Worm (Caenorhabditis elegans) whole organism, L4 larva: Measurements from ENCODE around the gene trcs-2.

Experiments
- D1046.2 ChIP-seq: fragments of 200-800 bp; sonication (Bioruptor generic); IDR thresholded peaks from 2 replicates; pipeline ENCODE4 v1.3.6; 2022; ENCODE audit warnings: missing genetic modification characterization, missing compliant biosample characterization
- F10B5.3 ChIP-seq: sonication (generic microtip); optimal IDR thresholded peaks from 2 replicates; lab custom pipeline; 2016; ENCODE audit warnings: mild to moderate bottlenecking, missing genetic modification characterization, missing compliant biosample characterization
- F49E8.2 ChIP-seq: sonication (generic microtip); optimal IDR thresholded peaks from 2 replicates; lab custom pipeline; 2016; ENCODE audit warnings: missing compliant biosample characterization, mild to moderate bottlenecking, missing genetic modification characterization, borderline replicate concordance
- T20F7.1 ChIP-seq: fragments of 200-800 bp; sonication (Bioruptor generic); optimal IDR thresholded peaks from 2 replicates; lab custom pipeline; 2018; ENCODE audit warnings: mild to moderate bottlenecking, missing genetic modification characterization, missing compliant biosample characterization
- Y5F2A.4 ChIP-seq: fragments of 200-800 bp; sonication (Bioruptor generic); optimal IDR thresholded peaks from 2 replicates; lab custom pipeline; 2018; ENCODE audit warnings: mild to moderate bottlenecking, missing genetic modification characterization, missing compliant biosample characterization
- Y75B8A.6 ChIP-seq: fragments of 200-800 bp; sonication (Bioruptor generic); IDR thresholded peaks from 2 replicates; pipeline ENCODE4 v1.3.6; 2022; ENCODE audit warnings: missing genetic modification reagents, missing genetic modification characterization, missing compliant biosample characterization
- ZK337.2 ChIP-seq: fragments of 200-800 bp; sonication (Bioruptor generic); IDR thresholded peaks from 2 replicates; pipeline ENCODE4 v1.3.6; 2022; ENCODE audit warnings: missing genetic modification reagents, missing genetic modification characterization, missing compliant biosample characterization
- aha-1 ChIP-seq: fragments of 150-350 bp; peaks from one replicate; lab custom pipeline; 2014; ENCODE audit warnings: missing biosample characterization, missing genetic modification characterization
- aly-2 ChIP-seq: sonication (generic microtip); optimal IDR thresholded peaks from 2 replicates; lab custom pipeline; 2018; ENCODE audit warnings: missing biosample characterization, missing genetic modification characterization
- ama-1 ChIP-seq: fragments of 150-350 bp; optimal IDR thresholded peaks from 2 replicates; lab custom pipeline; 2014; ENCODE audit warnings: inconsistent platforms, mixed read lengths
- attf-4 ChIP-seq: sonication (generic microtip); optimal IDR thresholded peaks from 3 replicates; lab custom pipeline; 2017; ENCODE audit warnings: missing biosample characterization, missing genetic modification characterization
- ceh-32 ChIP-seq: sonication (generic microtip); optimal IDR thresholded peaks from 2 replicates; lab custom pipeline; 2016; ENCODE audit warnings: mild to moderate bottlenecking, missing genetic modification characterization, missing compliant biosample characterization; ENCODE audit not compliant: poor library complexity
- ceh-62 ChIP-seq: sonication (generic microtip); optimal IDR thresholded peaks from 2 replicates; lab custom pipeline; 2017; ENCODE audit warnings: missing biosample characterization, missing genetic modification characterization
- ces-1 ChIP-seq: fragments of 150-350 bp; sonication (generic microtip); optimal IDR thresholded peaks from 4 replicates; lab custom pipeline; 2014; ENCODE audit warnings: missing biosample characterization, missing genetic modification reagents, missing genetic modification characterization
- ctbp-1 ChIP-seq: fragments of 200-800 bp; sonication (Bioruptor generic); IDR thresholded peaks from 2 replicates; pipeline ENCODE4 v1.3.6; 2022; ENCODE audit warnings: missing genetic modification reagents, missing genetic modification characterization, missing compliant biosample characterization
- daf-16 ChIP-seq, 3 experiments: sonication (generic microtip); optimal IDR thresholded peaks; 2 replicates each; lab custom pipeline; 2016 to 2017; ENCODE audit warnings: missing genetic modification characterization in 3 of 3, missing genetic modification reagents in 3 of 3, mild to moderate bottlenecking in 2 of 3, missing compliant biosample characterization in 2 of 3, missing biosample characterization in 1 of 3, moderate library complexity in 1 of 3
- daf-19 ChIP-seq: fragments of 200-800 bp; sonication (Bioruptor generic); conservative IDR thresholded peaks from 2 replicates; pipeline ENCODE4 v1.3.6; 2022; ENCODE audit warnings: missing genetic modification characterization, missing compliant biosample characterization
- daf-8 ChIP-seq: fragments of 200-800 bp; sonication (Bioruptor generic); IDR thresholded peaks from 2 replicates; pipeline ENCODE4 v1.3.6; 2022; ENCODE audit warnings: missing genetic modification characterization, missing compliant biosample characterization
- dmd-6 ChIP-seq: fragments of 200-800 bp; sonication (Bioruptor generic); IDR thresholded peaks from 2 replicates; pipeline ENCODE4 v1.3.6; 2022; ENCODE audit warnings: missing genetic modification reagents, missing genetic modification characterization, missing compliant biosample characterization
- dmd-8 ChIP-seq: fragments of 200-800 bp; sonication (Bioruptor generic); IDR thresholded peaks from 2 replicates; pipeline ENCODE4 v1.3.6; 2022; ENCODE audit warnings: missing genetic modification characterization, missing compliant biosample characterization
- dmd-9 ChIP-seq: fragments of 200-800 bp; sonication (Bioruptor generic); IDR thresholded peaks from 2 replicates; pipeline ENCODE4 v1.3.6; 2022; ENCODE audit warnings: missing genetic modification reagents, missing genetic modification characterization, missing compliant biosample characterization
- duxl-1 ChIP-seq: sonication (generic microtip); optimal IDR thresholded peaks from 2 replicates; lab custom pipeline; 2016; ENCODE audit warnings: mild to moderate bottlenecking, missing genetic modification characterization, moderate library complexity, missing compliant biosample characterization; ENCODE audit not compliant: poor library complexity
- dve-1 ChIP-seq: sonication (generic microtip); optimal IDR thresholded peaks from 2 replicates; lab custom pipeline; 2017; ENCODE audit warnings: antibody characterized with exemption, mild to moderate bottlenecking, missing genetic modification characterization, missing compliant biosample characterization; ENCODE audit not compliant: insufficient read depth
- egl-27 ChIP-seq: sonication (generic microtip); optimal IDR thresholded peaks from 3 replicates; lab custom pipeline; 2017; ENCODE audit warnings: missing biosample characterization, missing genetic modification reagents, missing genetic modification characterization
- egl-43 ChIP-seq: fragments of 200-800 bp; sonication (Bioruptor generic); IDR thresholded peaks from 2 replicates; pipeline ENCODE4 v1.3.6; 2022; ENCODE audit warnings: missing genetic modification reagents, missing genetic modification characterization, missing compliant biosample characterization
- fkh-10 ChIP-seq: fragments of 150-350 bp; optimal IDR thresholded peaks from 2 replicates; lab custom pipeline; 2014; ENCODE audit warnings: missing biosample characterization, missing genetic modification reagents, missing genetic modification characterization
- fos-1 ChIP-seq: fragments of 150-350 bp; optimal IDR thresholded peaks from 2 replicates; lab custom pipeline; 2014; ENCODE audit warnings: missing biosample characterization, missing genetic modification characterization
- hlh-30 ChIP-seq: sonication (generic microtip); optimal IDR thresholded peaks from 2 replicates; lab custom pipeline; 2017; ENCODE audit warnings: antibody characterized with exemption, mild to moderate bottlenecking, missing genetic modification characterization, missing compliant biosample characterization; ENCODE audit not compliant: insufficient read depth
- hmg-1.1 ChIP-seq: fragments of 200-800 bp; sonication (Bioruptor generic); IDR thresholded peaks from 2 replicates; pipeline ENCODE4 v1.3.6; 2022; ENCODE audit warnings: missing genetic modification reagents, missing genetic modification characterization, missing compliant biosample characterization
- jun-1 ChIP-seq: fragments of 150-350 bp; optimal IDR thresholded peaks from 2 replicates; lab custom pipeline; 2014; ENCODE audit warnings: missing biosample characterization, missing genetic modification reagents, missing genetic modification characterization
- lin-29 ChIP-seq: fragments of 200-800 bp; sonication (Bioruptor generic); IDR thresholded peaks from 2 replicates; pipeline ENCODE4 v1.3.6; 2022; ENCODE audit warnings: missing genetic modification reagents, missing genetic modification characterization, missing compliant biosample characterization
- lsy-2 ChIP-seq, 2 experiments: fragments of 150-350 bp in 1 of 2; sonication (generic microtip) in 1 of 2; optimal IDR thresholded peaks; 2 replicates each; lab custom pipeline; 2014 to 2017; ENCODE audit warnings: missing biosample characterization in 2 of 2, missing genetic modification characterization in 2 of 2
- madf-9 ChIP-seq: fragments of 200-800 bp; sonication (Bioruptor generic); conservative IDR thresholded peaks from 2 replicates; pipeline ENCODE4 v1.3.6; 2022; ENCODE audit warnings: missing genetic modification reagents, missing genetic modification characterization, missing compliant biosample characterization
- mxl-2 ChIP-seq: fragments of 200-800 bp; sonication (Bioruptor generic); conservative IDR thresholded peaks from 2 replicates; pipeline ENCODE4 v1.3.6; 2022; ENCODE audit warnings: missing genetic modification reagents, missing genetic modification characterization, missing compliant biosample characterization
- nhr-10 ChIP-seq: fragments of 150-350 bp; optimal IDR thresholded peaks from 2 replicates; lab custom pipeline; 2014; ENCODE audit warnings: missing biosample characterization, missing genetic modification characterization
- nhr-48 ChIP-seq: sonication (generic microtip); optimal IDR thresholded peaks from 2 replicates; lab custom pipeline; 2016; ENCODE audit warnings: mild to moderate bottlenecking, missing genetic modification characterization, missing compliant biosample characterization
- nhr-6 ChIP-seq: fragments of 150-350 bp; optimal IDR thresholded peaks from 2 replicates; lab custom pipeline; 2014; ENCODE audit warnings: missing biosample characterization, missing genetic modification characterization
- php-3 ChIP-seq: fragments of 200-800 bp; sonication (Bioruptor generic); IDR thresholded peaks from 2 replicates; pipeline ENCODE4 v1.3.6; 2022; ENCODE audit warnings: missing genetic modification reagents, missing genetic modification characterization, missing compliant biosample characterization
- saeg-2 ChIP-seq: fragments of 200-800 bp; sonication (Bioruptor generic); IDR thresholded peaks from 2 replicates; pipeline ENCODE4 v1.3.6; 2022; ENCODE audit warnings: missing genetic modification reagents, missing genetic modification characterization, missing compliant biosample characterization
- skn-1 ChIP-seq: fragments of 150-350 bp; optimal IDR thresholded peaks from 2 replicates; lab custom pipeline; 2014; ENCODE audit warnings: missing biosample characterization, missing genetic modification characterization
- snpc-1.2 ChIP-seq: fragments of 200-800 bp; sonication (Bioruptor generic); IDR thresholded peaks from 2 replicates; pipeline ENCODE4 v1.3.6; 2022; ENCODE audit warnings: missing genetic modification reagents, missing genetic modification characterization, missing compliant biosample characterization
- tag-97 ChIP-seq: fragments of 200-800 bp; sonication (Bioruptor generic); IDR thresholded peaks from 2 replicates; pipeline ENCODE4 v1.3.6; 2022; ENCODE audit warnings: missing genetic modification characterization, missing compliant biosample characterization
- tra-1 ChIP-seq: fragments of 200-800 bp; sonication (Bioruptor generic); IDR thresholded peaks from 2 replicates; pipeline ENCODE4 v1.3.6; 2022; ENCODE audit warnings: missing genetic modification reagents, missing genetic modification characterization, missing compliant biosample characterization
- unc-130 ChIP-seq: sonication (generic microtip); optimal IDR thresholded peaks from 2 replicates; lab custom pipeline; 2016; ENCODE audit warnings: missing genetic modification reagents, missing genetic modification characterization, missing compliant biosample characterization
- vab-7 ChIP-seq: fragments of 200-800 bp; sonication (Bioruptor generic); IDR thresholded peaks from 2 replicates; pipeline ENCODE4 v1.3.6; 2022; ENCODE audit warnings: missing genetic modification reagents, missing genetic modification characterization, missing compliant biosample characterization
- zag-1 ChIP-seq: fragments of 150-350 bp; optimal IDR thresholded peaks from 2 replicates; lab custom pipeline; 2014; ENCODE audit warnings: missing biosample characterization, missing genetic modification characterization
- zfp-3 ChIP-seq: fragments of 200-800 bp; sonication (Bioruptor generic); conservative IDR thresholded peaks from 2 replicates; pipeline ENCODE4 v1.3.6; 2022; ENCODE audit warnings: missing genetic modification reagents, missing genetic modification characterization, missing compliant biosample characterization
- ztf-11 ChIP-seq: fragments of 150-350 bp; optimal IDR thresholded peaks from 2 replicates; lab custom pipeline; 2014; ENCODE audit warnings: missing biosample characterization, missing genetic modification characterization

trcs-2 gene

ce11 chrII:8741277-8741676 is 19.0 kb downstream of the trcs-2 start (continued):
- TF ChIP-seq egl-27 (tag; lab: Kevin White, UChicago) (no peak), mxl-2 (no peak), nhr-10 (no peak), zfp-3 (GFP tag; lab: Robert Waterston, UW) (no peak), nhr-6 (tag; lab: Kevin White, UChicago) (no peak), D1046.2 (no peak), dmd-6 (GFP tag; lab: Robert Waterston, UW) (peak; percentile 63), skn-1 (tag; lab: Kevin White, UChicago) (no peak)

ce11 chrII:8742006-8742847 is 20.0 kb downstream of the trcs-2 start:
- peak; percentile 99 for TF ChIP-seq aha-1
- TF ChIP-seq tag-97 = no peak
- no peak for TF ChIP-seq lin-29 (GFP tag; lab: Robert Waterston, UW)
- TF ChIP-seq T20F7.1 (GFP tag; lab: Kevin White, UChicago) = no peak
- TF ChIP-seq madf-9 = no peak
- no peak for TF ChIP-seq ZK337.2 (GFP tag; lab: Robert Waterston, UW)
- no peak for TF ChIP-seq dmd-8 (GFP tag; lab: Robert Waterston, UW)
- no peak for TF ChIP-seq fos-1 (tag; lab: Kevin White, UChicago)
- no peak for TF ChIP-seq aly-2
- TF ChIP-seq daf-8 (GFP tag; lab: Robert Waterston, UW) = no peak
- no peak for TF ChIP-seq Y5F2A.4
- TF ChIP-seq duxl-1 (tag; lab: Kevin White, UChicago) = no peak
- no peak for TF ChIP-seq unc-130 (GFP tag; lab: Kevin White, UChicago)
- TF ChIP-seq ceh-62 (tag; lab: Kevin White, UChicago) = no peak
- peak in 1 of 2 experiments; percentile 58 for TF ChIP-seq lsy-2 (tag; optimal IDR thresholded peaks at IDR 0.05; lab: Kevin White, UChicago)
- TF ChIP-seq skn-1 (tag; lab: Kevin White, UChicago) = no peak
- TF ChIP-seq F10B5.3 (tag; lab: Kevin White, UChicago) = no peak
- no peak for TF ChIP-seq fkh-10
- TF ChIP-seq hmg-1.1 (GFP tag; lab: Robert Waterston, UW) = 0 out of 2 replicates have a peak, but pooled peaks have one; percentile 8
- TF ChIP-seq F49E8.2 (tag; lab: Kevin White, UChicago) = no peak
- peak; percentile 59 for TF ChIP-seq php-3 (GFP tag; lab: Robert Waterston, UW)
- no peak for TF ChIP-seq ztf-11
- TF ChIP-seq saeg-2 (GFP tag; lab: Robert Waterston, UW) = no peak
- no peak for TF ChIP-seq zag-1 (tag; lab: Kevin White, UChicago)
- TF ChIP-seq attf-4 (tag; lab: Kevin White, UChicago) = no peak
- TF ChIP-seq jun-1 (tag; lab: Kevin White, UChicago) = no peak
- peak; percentile 85 for TF ChIP-seq hlh-30
- no peak for TF ChIP-seq Y75B8A.6
- TF ChIP-seq nhr-48 (tag; lab: Kevin White, UChicago) = peak; percentile 96
- TF ChIP-seq dve-1 (tag; lab: Kevin White, UChicago) = peak; percentile 68
- no peak for TF ChIP-seq egl-43
- TF ChIP-seq daf-16 (GFP tag; optimal IDR thresholded peaks at IDR 0.05; lab: Kevin White, UChicago) = no peak
- TF ChIP-seq daf-16 (tag; optimal IDR thresholded peaks at IDR 0.05; lab: Kevin White, UChicago) = peak; percentile 76
- no peak for TF ChIP-seq snpc-1.2 (GFP tag; lab: Robert Waterston, UW)
- no peak for TF ChIP-seq ama-1
- no peak for TF ChIP-seq mxl-2
- TF ChIP-seq vab-7 (GFP tag; lab: Robert Waterston, UW) = no peak
- TF ChIP-seq dmd-9 (GFP tag; lab: Robert Waterston, UW) = no peak
- TF ChIP-seq tra-1 (GFP tag; lab: Robert Waterston, UW) = peak; percentile 77
- no peak for TF ChIP-seq ctbp-1
- no peak for TF ChIP-seq ceh-32 (tag; lab: Kevin White, UChicago)
- TF ChIP-seq daf-19 (GFP tag; lab: Robert Waterston, UW) = no peak
- no peak for TF ChIP-seq ces-1 (GFP tag; lab: Kevin White, UChicago)
